Worm (Caenorhabditis elegans): Measurements from ENCODE around the gene eat-4.
A peak's percentile ranks its signal among the peaks of the same experiment; 100 is the strongest.

eat-4 gene

ce11 chrIII:9138601-9139000, 1.9 kb downstream of the eat-4 start, which contains the start of gene ZK512.7:
Gene ZK512.7 (minus strand): TSS chrIII:9138701.
- TF ChIP-seq pqm-1 (tag; optimal IDR thresholded peaks at IDR 0.05), result no peak
- no peak for TF ChIP-seq C16A3.4 (tag; optimal IDR thresholded peaks at IDR 0.05)
- TF ChIP-seq unc-30 (tag; optimal IDR thresholded peaks at IDR 0.05), result no peak
- no peak for TF ChIP-seq F16B12.6 (tag; optimal IDR thresholded peaks at IDR 0.05)
- TF ChIP-seq mef-2 (tag; optimal IDR thresholded peaks at IDR 0.05), result no peak
- TF ChIP-seq aly-2 (tag; optimal IDR thresholded peaks at IDR 0.05), result no peak
- no peak for TF ChIP-seq lin-39 (tag; optimal IDR thresholded peaks at IDR 0.05)
- TF ChIP-seq lin-15B (tag; optimal IDR thresholded peaks at IDR 0.05), result no peak
- TF ChIP-seq ceh-82 (tag; optimal IDR thresholded peaks at IDR 0.05), result no peak
- TF ChIP-seq alr-1 (tag; optimal IDR thresholded peaks at IDR 0.05; ENCODE audit: borderline replicate concordance), result no peak
- TF ChIP-seq unc-86 (tag; optimal IDR thresholded peaks at IDR 0.05), result no peak
- no peak for TF ChIP-seq nhr-76 (tag; optimal IDR thresholded peaks at IDR 0.05)
- TF ChIP-seq lsy-2 (tag; optimal IDR thresholded peaks at IDR 0.05), result no peak

ce11 chrIII:9143911-9144310, 7.2 kb downstream of the eat-4 start, which contains the start of gene ZK512.11:
Gene ZK512.11 (plus strand): TSS chrIII:9144211.
- TF ChIP-seq C34B4.2 (tag; optimal IDR thresholded peaks at IDR 0.05) (no peak), ceh-8 (GFP tag; optimal IDR thresholded peaks at IDR 0.05) (peak; percentile 9)

- peak; percentile 19 for TF ChIP-seq C16A3.4 (tag; optimal IDR thresholded peaks at IDR 0.05)
- no peak for TF ChIP-seq sox-4 (tag; optimal IDR thresholded peaks at IDR 0.05)
- TF ChIP-seq ceh-63 (GFP tag; optimal IDR thresholded peaks at IDR 0.05), result no peak
- TF ChIP-seq unc-62 (GFP tag; optimal IDR thresholded peaks at IDR 0.05), result no peak
- no peak for TF ChIP-seq alr-1 (tag; optimal IDR thresholded peaks at IDR 0.05; ENCODE audit: borderline replicate concordance)
- no peak for TF ChIP-seq zag-1 (tag; optimal IDR thresholded peaks at IDR 0.05)
- peak; percentile 42 to 51 for TF ChIP-seq lsy-2 (tag; optimal IDR thresholded peaks at IDR 0.05)
- no peak for TF ChIP-seq nhr-12 (tag; optimal IDR thresholded peaks at IDR 0.05)
- no peak for TF ChIP-seq nhr-84 (tag; optimal IDR thresholded peaks at IDR 0.05)
- TF ChIP-seq mep-1 (tag; optimal IDR thresholded peaks at IDR 0.05), result peak; percentile 56
- no peak for TF ChIP-seq pax-3 (tag; optimal IDR thresholded peaks at IDR 0.05)
- peak; percentile 14 to 58 (median 30) for TF ChIP-seq dpl-1 (GFP tag; optimal IDR thresholded peaks at IDR 0.05)
- no peak for TF ChIP-seq unc-30 (tag; optimal IDR thresholded peaks at IDR 0.05)
- TF ChIP-seq snu-23 (GFP tag; optimal IDR thresholded peaks at IDR 0.05), result peak; percentile 35
- no peak for TF ChIP-seq efl-3 (GFP tag; optimal IDR thresholded peaks at IDR 0.05)
- TF ChIP-seq lin-35 (GFP tag; optimal IDR thresholded peaks at IDR 0.05), result peak; percentile 11 to 37
- TF ChIP-seq elt-3 (tag; optimal IDR thresholded peaks at IDR 0.05), result no peak
- no peak for TF ChIP-seq blmp-1 (tag; optimal IDR thresholded peaks at IDR 0.05)
- no peak for TF ChIP-seq sptf-1 (tag; optimal IDR thresholded peaks at IDR 0.05)
- no peak for TF ChIP-seq C04F5.9 (tag; optimal IDR thresholded peaks at IDR 0.05)
- no peak for TF ChIP-seq ets-5 (GFP tag; IDR thresholded peaks at IDR 0.05)
- TF ChIP-seq unc-130 (tag; optimal IDR thresholded peaks at IDR 0.05), result no peak
- no peak for TF ChIP-seq lir-3 (tag; optimal IDR thresholded peaks at IDR 0.05; ENCODE audit: poor library complexity)
- peak; percentile 80 for TF ChIP-seq F16B12.6 (tag; optimal IDR thresholded peaks at IDR 0.05)
- TF ChIP-seq nhr-77 (tag; optimal IDR thresholded peaks at IDR 0.05), result no peak
- no peak for TF ChIP-seq sup-37 (GFP tag; optimal IDR thresholded peaks at IDR 0.05)
- no peak for TF ChIP-seq xbp-1 (tag; optimal IDR thresholded peaks at IDR 0.05)
- TF ChIP-seq skn-1 (tag; optimal IDR thresholded peaks at IDR 0.05), result peak; percentile 26
- peak; percentile 3 for TF ChIP-seq rnt-1 (tag; optimal IDR thresholded peaks at IDR 0.05)
- no peak for TF ChIP-seq aly-2 (tag; optimal IDR thresholded peaks at IDR 0.05)
- TF ChIP-seq swsn-7 (tag; optimal IDR thresholded peaks at IDR 0.05), result peak; percentile 3
- no peak for TF ChIP-seq C34B4.2 (tag; optimal IDR thresholded peaks at IDR 0.05)
- no peak for TF ChIP-seq isw-1 (GFP tag; IDR thresholded peaks at IDR 0.05)
- no peak for TF ChIP-seq irx-1 (tag; optimal IDR thresholded peaks at IDR 0.05)
- TF ChIP-seq snpc-4 (tag; optimal IDR thresholded peaks at IDR 0.05), result no peak
- no peak for TF ChIP-seq hlh-4 (tag; optimal IDR thresholded peaks at IDR 0.05)
- no peak for TF ChIP-seq nhr-19 (GFP tag; conservative IDR thresholded peaks at IDR 0.05)
- TF ChIP-seq nhr-47 (tag; optimal IDR thresholded peaks at IDR 0.05), result peak; percentile 20
- TF ChIP-seq fkh-8 (tag; optimal IDR thresholded peaks at IDR 0.05), result no peak
- TF ChIP-seq nhr-237 (tag; optimal IDR thresholded peaks at IDR 0.05), result no peak
Observed at ce11 chrIII:9144744-9145390, 8.2 kb downstream of the eat-4 start, which contains the start of the genes ZK512.2 and ZK512.4. Gene ZK512.2 (minus strand): TSS chrIII:9144794. Gene ZK512.4 (plus strand): TSS chrIII:9145340.
